Fruit fly (Drosophila melanogaster): ENCODE data around the gene Faf2.
A peak's percentile ranks its signal among the peaks of the same experiment; 100 is the strongest.

The Faf2 gene

DNA sequence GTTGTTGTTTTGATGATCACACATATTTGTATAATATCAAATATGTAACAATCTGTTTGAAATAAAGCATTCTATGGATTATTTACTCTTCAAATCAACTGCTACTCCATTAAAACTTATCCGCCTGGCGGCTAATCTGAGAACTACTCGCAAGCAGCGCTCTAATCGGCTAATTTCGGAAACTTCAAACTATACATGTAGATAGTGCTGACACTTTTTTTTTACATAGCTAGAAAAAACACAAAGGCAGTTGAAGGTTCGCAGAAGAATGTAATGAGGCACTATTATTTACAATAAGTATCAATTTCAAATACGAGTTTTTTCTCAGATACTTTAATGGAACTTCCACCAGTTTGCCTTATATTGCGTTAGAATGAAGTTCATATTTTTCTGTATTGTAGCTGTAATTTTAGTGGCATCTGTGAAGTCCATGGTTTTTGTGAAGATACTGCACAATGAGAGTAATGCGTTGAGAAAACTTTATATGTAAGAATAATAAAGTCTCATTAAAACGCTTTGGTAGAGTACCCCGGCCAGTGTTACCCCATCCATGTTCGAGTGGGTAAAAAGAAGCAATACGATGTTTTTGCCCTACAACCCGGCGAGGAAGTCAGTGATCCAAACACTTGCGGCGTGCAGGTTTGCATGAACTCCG, 42.4 kb downstream of the Faf2 start (continued):
- TF ChIP-seq wek (GFP tag; optimal IDR thresholded peaks at IDR 0.05) (peak; percentile 10), zen2 (GFP tag; IDR thresholded peaks at IDR 0.05; ENCODE audit: partially characterized antibody) (no peak), Pdp1 (GFP tag; optimal IDR thresholded peaks at IDR 0.05) (peak in 1 of 2 experiments; percentile 58), CG17829 (tag; optimal IDR thresholded peaks at IDR 0.05) (peak; percentile 63), bigmax (GFP tag; optimal IDR thresholded peaks at IDR 0.05) (no peak), eyg (GFP tag; optimal IDR thresholded peaks at IDR 0.05) (no peak), trh (GFP tag; optimal IDR thresholded peaks at IDR 0.05) (no peak), CG9876 (GFP tag; optimal IDR thresholded peaks at IDR 0.05) (peak; percentile 74), org-1 (GFP tag; optimal IDR thresholded peaks at IDR 0.05) (no peak), CG34422 (GFP tag; IDR thresholded peaks at IDR 0.05) (peak; percentile 67), zen (tag; optimal IDR thresholded peaks at IDR 0.05) (peak; percentile 71), CG10366 (GFP tag; IDR thresholded peaks at IDR 0.05) (peak; percentile 56; the same call in 1 of the 2 replicates), dmrt11E (tag; optimal IDR thresholded peaks at IDR 0.05) (peak; percentile 2), CG12391 (tag; optimal IDR thresholded peaks at IDR 0.05) (peak; percentile 17), CG9437 (GFP tag; optimal IDR thresholded peaks at IDR 0.05) (no peak), Sox100B (GFP tag; optimal IDR thresholded peaks at IDR 0.05) (no peak), onecut (GFP tag; IDR thresholded peaks at IDR 0.05) (no peak), CG16779 (GFP tag; IDR thresholded peaks at IDR 0.05) (no peak), Hsf (GFP tag; optimal IDR thresholded peaks at IDR 0.05) (peak; percentile 62), CG10543 (GFP tag; optimal IDR thresholded peaks at IDR 0.05) (no peak), hth (optimal IDR thresholded peaks at IDR 0.05) (no peak), Hand (GFP tag; optimal IDR thresholded peaks at IDR 0.05) (no peak), NfI (GFP tag; optimal IDR thresholded peaks at IDR 0.05) (peak; percentile 57), tna (GFP tag; IDR thresholded peaks at IDR 0.05; ENCODE audit: partially characterized antibody) (no peak), Oaz (GFP tag; IDR thresholded peaks at IDR 0.05) (no peak), CG1529 (GFP tag; optimal IDR thresholded peaks at IDR 0.05) (no peak), sisA (GFP tag; IDR thresholded peaks at IDR 0.05) (peak; percentile 49), CG7357 (GFP tag; IDR thresholded peaks at IDR 0.05) (peak; percentile 29; the same call in 1 of the 3 replicates), CG31224 (GFP tag; IDR thresholded peaks at IDR 0.05) (no peak), tio (GFP tag; optimal IDR thresholded peaks at IDR 0.05) (no peak), Chrac-16 (GFP tag; optimal IDR thresholded peaks at IDR 0.05) (peak; percentile 43), Dbx (GFP tag; IDR thresholded peaks at IDR 0.05) (peak; percentile 71; the same call in 2 of the 3 replicates), Dad (GFP tag; optimal IDR thresholded peaks at IDR 0.05) (no peak), rib (GFP tag; IDR thresholded peaks at IDR 0.05) (no peak), fd102C (GFP tag; optimal IDR thresholded peaks at IDR 0.05) (no peak), pita (GFP tag; optimal IDR thresholded peaks at IDR 0.05) (peak; percentile 26), chif (GFP tag; optimal IDR thresholded peaks at IDR 0.05) (peak in 1 of 2 experiments; percentile 73), CG12769 (tag; optimal IDR thresholded peaks at IDR 0.05) (no peak), Sry-β (GFP tag; optimal IDR thresholded peaks at IDR 0.05) (peak; percentile 94), croc (GFP tag; conservative IDR thresholded peaks at IDR 0.05) (no peak), CG6854 (GFP tag; optimal IDR thresholded peaks at IDR 0.05) (no peak), Hr39 (optimal IDR thresholded peaks at IDR 0.05) (no peak), bbx (GFP tag; IDR thresholded peaks at IDR 0.05; ENCODE audit: partially characterized antibody) (0 out of 2 replicates have a peak, but pooled peaks have one; percentile 51), Oli (tag; optimal IDR thresholded peaks at IDR 0.05) (no peak), kay (GFP tag; optimal IDR thresholded peaks at IDR 0.05) (no peak), pum (GFP tag; optimal IDR thresholded peaks at IDR 0.05) (peak; percentile 22), wdn (GFP tag; IDR thresholded peaks at IDR 0.05) (no peak), CG15696 (tag; optimal IDR thresholded peaks at IDR 0.05) (peak; percentile 52), NC2β (GFP tag; optimal IDR thresholded peaks at IDR 0.05) (no peak), CG6654 (GFP tag; optimal IDR thresholded peaks at IDR 0.05) (no peak), seq (GFP tag; IDR thresholded peaks at IDR 0.05) (no peak)
